Worm (Caenorhabditis elegans) whole organism, early embryonic: ENCODE data around the gene ZC13.1.

Experiments used
- ama-1 ChIP-seq: fragments of 150-350 bp; optimal IDR thresholded peaks from 2 replicates; lab custom pipeline; 2014
- hnd-1 ChIP-seq: sonication (generic microtip); optimal IDR thresholded peaks from 2 replicates; lab custom pipeline; 2016; ENCODE audit warnings: missing genetic modification characterization, missing compliant biosample characterization
- pes-1 ChIP-seq: fragments of 200-800 bp; sonication (Bioruptor generic); IDR thresholded peaks from 2 replicates; pipeline ENCODE4 v1.3.6; 2022; ENCODE audit warnings: missing genetic modification reagents, missing genetic modification characterization, missing compliant biosample characterization
- tbx-37 ChIP-seq: fragments of 200-800 bp; sonication (Bioruptor generic); conservative IDR thresholded peaks from 2 replicates; pipeline ENCODE4 v1.3.6; 2022; ENCODE audit warnings: missing genetic modification reagents, missing genetic modification characterization, missing compliant biosample characterization
- tra-4 ChIP-seq: sonication (generic microtip); optimal IDR thresholded peaks from 2 replicates; lab custom pipeline; 2017; ENCODE audit warnings: missing genetic modification characterization, missing compliant biosample characterization

ce11 chrX:851421-851820 is 25.6 kb upstream of the ZC13.1 start, which contains the start of gene igcm-1:
- no peak for TF ChIP-seq ama-1
- no peak for TF ChIP-seq tra-4 (tag; lab: Kevin White, UChicago)
- TF ChIP-seq hnd-1 (tag; lab: Kevin White, UChicago), result no peak
- no peak for TF ChIP-seq pes-1 (GFP tag; lab: Robert Waterston, UW)
- TF ChIP-seq tbx-37 (GFP tag; lab: Robert Waterston, UW), result no peak
